Worm (Caenorhabditis elegans) whole organism, young adult: ENCODE results near the gene EEED8.13.
A peak's percentile ranks its signal among the peaks of the same experiment; 100 is the strongest.

Experiments
- C17E4.6 ChIP-seq: fragments of 200-800 bp; sonication (Bioruptor generic); IDR thresholded peaks from 2 replicates; pipeline ENCODE4 v1.3.6; 2022; ENCODE audit warnings: missing genetic modification reagents, missing genetic modification characterization, missing compliant biosample characterization
- D2030.7 ChIP-seq: fragments of 200-800 bp; sonication (Bioruptor generic); IDR thresholded peaks from 2 replicates; pipeline ENCODE4 v1.3.6; 2022; ENCODE audit warnings: missing genetic modification reagents, missing genetic modification characterization, missing compliant biosample characterization
- F22D6.2 ChIP-seq: sonication (generic microtip); optimal IDR thresholded peaks from 2 replicates; lab custom pipeline; 2016; ENCODE audit warnings: mild to moderate bottlenecking, missing genetic modification characterization, missing compliant biosample characterization
- F23B12.7 ChIP-seq: sonication (generic microtip); optimal IDR thresholded peaks from 2 replicates; lab custom pipeline; 2017; ENCODE audit warnings: missing genetic modification characterization, mild to moderate bottlenecking, missing compliant biosample characterization, antibody characterized with exemption, moderate library complexity; ENCODE audit not compliant: insufficient read depth
- F37B4.10 ChIP-seq: fragments of 200-800 bp; sonication (Bioruptor generic); IDR thresholded peaks from 2 replicates; pipeline ENCODE4 v1.3.6; 2022; ENCODE audit warnings: missing genetic modification characterization, missing compliant biosample characterization
- F55B11.4 ChIP-seq: sonication (generic microtip); optimal IDR thresholded peaks from 2 replicates; lab custom pipeline; 2016; ENCODE audit warnings: missing compliant biosample characterization, missing genetic modification characterization, borderline replicate concordance; ENCODE audit not compliant: insufficient read depth
- K12H6.12 ChIP-seq: fragments of 200-800 bp; sonication (Bioruptor generic); optimal IDR thresholded peaks from 2 replicates; lab custom pipeline; 2018; ENCODE audit warnings: mild to moderate bottlenecking, missing genetic modification characterization, missing compliant biosample characterization
- Y53G8AR.9 ChIP-seq: fragments of 200-800 bp; sonication (Bioruptor generic); conservative IDR thresholded peaks from 2 replicates; pipeline ENCODE4 v1.3.6; 2022; ENCODE audit warnings: missing genetic modification reagents, missing genetic modification characterization, missing compliant biosample characterization
- Y67H2A.10 ChIP-seq: fragments of 200-800 bp; sonication (Bioruptor generic); conservative IDR thresholded peaks from 2 replicates; pipeline ENCODE4 v1.3.6; 2022; ENCODE audit warnings: missing genetic modification reagents, missing genetic modification characterization, missing compliant biosample characterization
- Y79H2A.3 ChIP-seq: fragments of 200-800 bp; sonication (Bioruptor generic); conservative IDR thresholded peaks from 2 replicates; pipeline ENCODE4 v1.3.6; 2022; ENCODE audit warnings: missing genetic modification reagents, missing genetic modification characterization, missing compliant biosample characterization
- Y95B8A.8 ChIP-seq: fragments of 200-800 bp; sonication (Bioruptor generic); IDR thresholded peaks from 2 replicates; pipeline ENCODE4 v1.3.6; 2022; ENCODE audit warnings: missing genetic modification reagents, missing genetic modification characterization, missing compliant biosample characterization
- ama-1 ChIP-seq, 3 experiments: fragments of 150-350 bp in 1 of 3; sonication (generic microtip) in 2 of 3; optimal IDR thresholded peaks; 2 replicates each; lab custom pipeline; 2014 to 2018; ENCODE audit warnings: missing biosample characterization in 2 of 3, missing genetic modification characterization in 2 of 3, missing genetic modification reagents in 2 of 3
- atf-7 ChIP-seq: sonication (generic microtip); optimal IDR thresholded peaks from 2 replicates; lab custom pipeline; 2017; ENCODE audit warnings: mild to moderate bottlenecking, missing genetic modification characterization, missing compliant biosample characterization
- attf-5 ChIP-seq: fragments of 200-800 bp; sonication (Bioruptor generic); optimal IDR thresholded peaks from 2 replicates; lab custom pipeline; 2018; ENCODE audit warnings: mild to moderate bottlenecking, missing genetic modification characterization, missing compliant biosample characterization
- attf-6 ChIP-seq: fragments of 200-800 bp; sonication (Bioruptor generic); IDR thresholded peaks from 2 replicates; pipeline ENCODE4 v1.3.6; 2022; ENCODE audit warnings: missing genetic modification reagents, missing genetic modification characterization, missing compliant biosample characterization
- cebp-1 ChIP-seq, 2 experiments: fragments of 200-800 bp in 1 of 2; sonication (Bioruptor generic) in 1 of 2; sonication (generic microtip) in 1 of 2; IDR thresholded peaks in 1 of 2; optimal IDR thresholded peaks in 1 of 2; 2 replicates each; pipeline versions ENCODE4 v1.3.6 to Lab custom; 2017 to 2022; ENCODE audit warnings: missing compliant biosample characterization in 2 of 2, missing genetic modification characterization in 2 of 2, mild to moderate bottlenecking in 1 of 2, missing genetic modification reagents in 1 of 2, moderate library complexity in 1 of 2
- cebp-2 ChIP-seq: fragments of 200-800 bp; sonication (Bioruptor generic); IDR thresholded peaks from 2 replicates; pipeline ENCODE4 v1.3.6; 2022; ENCODE audit warnings: missing genetic modification characterization, missing compliant biosample characterization
- ceh-58 ChIP-seq: fragments of 200-800 bp; sonication (Bioruptor generic); IDR thresholded peaks from 2 replicates; pipeline ENCODE4 v1.3.6; 2022; ENCODE audit warnings: missing genetic modification characterization, missing compliant biosample characterization
- egl-18 ChIP-seq: fragments of 200-800 bp; sonication (Bioruptor generic); IDR thresholded peaks from 2 replicates; pipeline ENCODE4 v1.3.6; 2022; ENCODE audit warnings: missing genetic modification reagents, missing genetic modification characterization, missing compliant biosample characterization
- ekl-4 ChIP-seq: fragments of 200-800 bp; sonication (Bioruptor generic); IDR thresholded peaks from 2 replicates; pipeline ENCODE4 v1.3.6; 2022; ENCODE audit warnings: missing genetic modification reagents, missing genetic modification characterization, missing compliant biosample characterization
- ets-4 ChIP-seq: fragments of 200-800 bp; sonication (Bioruptor generic); optimal IDR thresholded peaks from 2 replicates; lab custom pipeline; 2018; ENCODE audit warnings: mild to moderate bottlenecking, missing genetic modification characterization, missing compliant biosample characterization
- hmg-1.2 ChIP-seq: fragments of 200-800 bp; sonication (Bioruptor generic); IDR thresholded peaks from 2 replicates; pipeline ENCODE4 v1.3.6; 2022; ENCODE audit warnings: missing genetic modification reagents, missing genetic modification characterization, missing compliant biosample characterization
- hmg-20 ChIP-seq: fragments of 200-800 bp; sonication (Bioruptor generic); IDR thresholded peaks from 2 replicates; pipeline ENCODE4 v1.3.6; 2022; ENCODE audit warnings: missing genetic modification reagents, missing genetic modification characterization, missing compliant biosample characterization
- let-526 ChIP-seq: fragments of 200-800 bp; sonication (Bioruptor generic); IDR thresholded peaks from 2 replicates; pipeline ENCODE4 v1.3.6; 2022; ENCODE audit warnings: missing genetic modification reagents, missing genetic modification characterization, missing compliant biosample characterization
- lin-40 ChIP-seq: sonication (generic microtip); optimal IDR thresholded peaks from 2 replicates; lab custom pipeline; 2016; ENCODE audit warnings: missing genetic modification characterization, mild to moderate bottlenecking, missing compliant biosample characterization, missing genotype, missing genetic modification reagents
- madf-10 ChIP-seq: sonication (generic microtip); optimal IDR thresholded peaks from 2 replicates; lab custom pipeline; 2016; ENCODE audit warnings: mild to moderate bottlenecking, missing genetic modification characterization, missing compliant biosample characterization
- madf-3 ChIP-seq: fragments of 200-800 bp; sonication (Bioruptor generic); IDR thresholded peaks from 2 replicates; pipeline ENCODE4 v1.3.6; 2022; ENCODE audit warnings: missing genetic modification reagents, missing genetic modification characterization, missing compliant biosample characterization
- madf-6 ChIP-seq: fragments of 200-800 bp; sonication (Bioruptor generic); IDR thresholded peaks from 2 replicates; pipeline ENCODE4 v1.3.6; 2022; ENCODE audit warnings: missing genetic modification reagents, missing genetic modification characterization, missing compliant biosample characterization
- madf-8 ChIP-seq: fragments of 200-800 bp; sonication (Bioruptor generic); conservative IDR thresholded peaks from 2 replicates; pipeline ENCODE4 v1.3.6; 2022; ENCODE audit warnings: missing genetic modification reagents, missing genetic modification characterization, missing compliant biosample characterization
- mes-4 ChIP-seq: sonication (generic microtip); optimal IDR thresholded peaks from 2 replicates; lab custom pipeline; 2016; ENCODE audit warnings: missing genotype, missing genetic modification characterization, missing compliant biosample characterization
- nhr-120 ChIP-seq: fragments of 200-800 bp; sonication (Bioruptor generic); IDR thresholded peaks from 2 replicates; pipeline ENCODE4 v1.3.6; 2022; ENCODE audit warnings: missing genetic modification characterization, missing compliant biosample characterization
- nhr-90 ChIP-seq: sonication (generic microtip); optimal IDR thresholded peaks from 2 replicates; lab custom pipeline; 2016; ENCODE audit warnings: missing genotype, mild to moderate bottlenecking, missing genetic modification characterization, missing compliant biosample characterization
- sea-2 ChIP-seq: fragments of 200-800 bp; sonication (Bioruptor generic); IDR thresholded peaks from 2 replicates; pipeline ENCODE4 v1.3.6; 2022; ENCODE audit warnings: missing genetic modification characterization, missing compliant biosample characterization
- snpc-3.4 ChIP-seq: sonication (generic microtip); optimal IDR thresholded peaks from 2 replicates; lab custom pipeline; 2017; ENCODE audit warnings: missing genetic modification characterization, mild to moderate bottlenecking, missing compliant biosample characterization, antibody characterized with exemption, moderate library complexity, missing genotype, missing genetic modification reagents
- sptf-2 ChIP-seq: fragments of 200-800 bp; sonication (Bioruptor generic); optimal IDR thresholded peaks from 2 replicates; lab custom pipeline; 2018; ENCODE audit warnings: mild to moderate bottlenecking, missing genetic modification characterization, missing compliant biosample characterization
- tbp1 ChIP-seq: fragments of 200-800 bp; sonication (Bioruptor generic); optimal IDR thresholded peaks from 2 replicates; lab custom pipeline; 2018; ENCODE audit warnings: mild to moderate bottlenecking, missing genetic modification characterization, missing compliant biosample characterization
- tbx-9 ChIP-seq: sonication (generic microtip); optimal IDR thresholded peaks from 2 replicates; lab custom pipeline; 2016; ENCODE audit warnings: borderline replicate concordance, missing genetic modification characterization, inconsistent platforms, missing compliant biosample characterization
- unc-130 ChIP-seq: sonication (generic microtip); optimal IDR thresholded peaks from 2 replicates; lab custom pipeline; 2016; ENCODE audit warnings: missing genetic modification reagents, missing genetic modification characterization, missing compliant biosample characterization
- zfh-2 ChIP-seq: fragments of 200-800 bp; sonication (Bioruptor generic); conservative IDR thresholded peaks from 2 replicates; pipeline ENCODE4 v1.3.6; 2022; ENCODE audit warnings: missing genetic modification reagents, missing genetic modification characterization, missing compliant biosample characterization
- ztf-28 ChIP-seq: fragments of 200-800 bp; sonication (Bioruptor generic); IDR thresholded peaks from 2 replicates; pipeline ENCODE4 v1.3.6; 2022; ENCODE audit warnings: missing genetic modification reagents, missing genetic modification characterization, missing compliant biosample characterization
- ztf-6 ChIP-seq: fragments of 200-800 bp; sonication (Bioruptor generic); IDR thresholded peaks from 2 replicates; pipeline ENCODE4 v1.3.6; 2022; ENCODE audit warnings: missing genetic modification reagents, missing genetic modification characterization, missing compliant biosample characterization

EEED8.13 gene

DNA sequence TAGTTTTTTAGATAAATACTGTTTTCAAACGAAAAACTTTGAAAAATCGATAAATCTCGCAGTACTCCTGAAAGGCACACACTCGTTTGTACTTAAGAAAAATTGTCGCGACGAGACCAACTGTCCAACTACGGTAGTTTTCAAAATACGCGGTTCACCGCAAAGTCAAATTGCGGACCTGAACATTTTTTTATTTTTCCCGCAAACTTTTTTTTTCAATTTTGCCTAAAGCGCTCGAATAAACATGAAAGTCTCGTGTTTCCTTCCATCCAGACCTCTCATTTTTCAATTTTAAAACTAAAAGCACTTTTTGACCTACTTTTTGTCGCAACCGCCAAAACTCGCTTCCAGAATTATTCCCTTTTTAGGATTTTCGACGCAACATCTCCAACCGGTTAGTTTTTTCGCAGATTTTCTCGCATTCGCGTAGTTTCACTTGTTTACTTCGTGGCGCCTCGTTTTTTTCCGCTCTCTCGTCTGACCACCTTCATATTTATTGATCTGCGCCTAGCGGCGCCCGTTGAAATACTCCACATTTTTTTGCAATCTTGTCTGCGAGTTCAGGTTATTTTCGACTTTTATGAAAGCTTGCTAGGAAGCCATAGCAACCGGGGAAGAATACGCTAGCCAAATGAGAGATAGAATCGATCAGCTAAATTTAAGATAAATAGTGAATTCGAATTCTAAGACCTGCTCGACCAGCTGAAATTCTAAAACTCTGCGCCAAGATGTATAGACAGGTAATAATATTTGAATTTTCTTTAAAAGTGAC lies 34.7 kb downstream of the EEED8.13 start, which contains the start of gene prdx-2 (continued):
- no peak for TF ChIP-seq ama-1 (optimal IDR thresholded peaks at IDR 0.05; lab: Kevin White, UChicago)
- no peak for TF ChIP-seq ama-1 (GFP tag; optimal IDR thresholded peaks at IDR 0.05; lab: Kevin White, UChicago)
- no peak for TF ChIP-seq nhr-120 (GFP tag; lab: Robert Waterston, UW)
- TF ChIP-seq snpc-3.4, result peak; percentile 35
- TF ChIP-seq madf-8 (GFP tag; lab: Robert Waterston, UW), result peak; percentile 89
- TF ChIP-seq madf-6 (GFP tag; lab: Robert Waterston, UW), result peak; percentile 96
- TF ChIP-seq unc-130 (GFP tag; lab: Kevin White, UChicago), result peak; percentile 37
- no peak for TF ChIP-seq F23B12.7 (tag; lab: Kevin White, UChicago)
- no peak for TF ChIP-seq Y53G8AR.9 (GFP tag; lab: Robert Waterston, UW)
- TF ChIP-seq Y79H2A.3, result no peak
- TF ChIP-seq hmg-20 (GFP tag; lab: Robert Waterston, UW), result no peak
- TF ChIP-seq, all 124 proteins: peak for 34

DNA sequence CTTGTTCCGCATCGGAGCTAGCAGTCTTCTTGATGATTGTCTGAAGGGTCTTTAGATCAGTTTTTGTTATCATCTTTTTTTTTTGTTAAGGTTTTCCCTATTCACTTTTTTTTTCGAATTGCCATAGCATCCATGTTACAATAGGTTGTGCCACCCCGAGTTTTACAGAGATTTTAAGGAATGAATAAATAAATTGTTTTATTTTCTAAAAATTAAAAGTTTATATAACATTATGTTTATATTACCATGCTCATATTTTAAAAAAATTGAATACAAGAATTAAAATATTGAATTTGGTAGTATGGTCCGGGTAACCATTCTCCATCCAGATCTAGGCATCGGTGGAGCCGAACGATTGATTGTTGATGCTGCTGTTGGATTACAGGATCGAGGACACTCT lies 37.4 kb downstream of the EEED8.13 start, which contains the start of gene algn-2:
Gene algn-2, plus strand, starts transcription at position 301 of the 400 bp plus-strand sequence.
- TF ChIP-seq F37B4.10 (GFP tag; lab: Robert Waterston, UW) (no peak), D2030.7 (GFP tag; lab: Robert Waterston, UW) (no peak), Y95B8A.8 (GFP tag; lab: Robert Waterston, UW) (no peak), zfh-2 (no peak), ztf-6 (no peak), mes-4 (no peak), Y67H2A.10 (GFP tag; lab: Robert Waterston, UW) (no peak), ceh-58 (no peak), ets-4 (GFP tag; lab: Kevin White, UChicago) (no peak), hmg-1.2 (GFP tag; lab: Robert Waterston, UW) (no peak), unc-130 (GFP tag; lab: Kevin White, UChicago) (no peak), hmg-20 (GFP tag; lab: Robert Waterston, UW) (no peak), F55B11.4 (tag; lab: Kevin White, UChicago) (no peak), tbx-9 (tag; lab: Kevin White, UChicago) (no peak), ztf-28 (GFP tag; lab: Robert Waterston, UW) (no peak)

ce11 chrII:5373275-5374047 lies 38.9 kb downstream of the EEED8.13 start, which contains the start of the genes agt-2 and F09E5.3:
agt-2 (minus strand) TSS chrII:5373827.
F09E5.3 (plus strand) TSS chrII:5373997.
- peak; percentile 75 for TF ChIP-seq K12H6.12 (tag; lab: Kevin White, UChicago)
- TF ChIP-seq cebp-2 (GFP tag; lab: Robert Waterston, UW), result no peak
- no peak for TF ChIP-seq cebp-1 (GFP tag; IDR thresholded peaks at IDR 0.05; lab: Robert Waterston, UW)
- TF ChIP-seq cebp-1 (tag; optimal IDR thresholded peaks at IDR 0.05; lab: Kevin White, UChicago), result peak; percentile 84
- TF ChIP-seq hmg-1.2 (GFP tag; lab: Robert Waterston, UW), result peak; percentile 78
- no peak for TF ChIP-seq egl-18 (GFP tag; lab: Robert Waterston, UW)
- TF ChIP-seq atf-7 (tag; lab: Kevin White, UChicago), result peak; percentile 35
- no peak for TF ChIP-seq Y79H2A.3
- no peak for TF ChIP-seq nhr-90 (tag; lab: Kevin White, UChicago)
- TF ChIP-seq let-526 (GFP tag; lab: Robert Waterston, UW), result no peak
- no peak for TF ChIP-seq F37B4.10 (GFP tag; lab: Robert Waterston, UW)
- peak; percentile 58; the same call in 1 of the 2 replicates for TF ChIP-seq C17E4.6 (GFP tag; lab: Robert Waterston, UW)
- TF ChIP-seq lin-40 (tag; lab: Kevin White, UChicago), result peak; percentile 92
- no peak for TF ChIP-seq Y95B8A.8 (GFP tag; lab: Robert Waterston, UW)
- peak; percentile 92 for TF ChIP-seq attf-5
- TF ChIP-seq sea-2, result no peak
- peak; percentile 49 for TF ChIP-seq madf-10
- peak; percentile 5 for TF ChIP-seq F22D6.2 (tag; lab: Kevin White, UChicago)
- TF ChIP-seq D2030.7 (GFP tag; lab: Robert Waterston, UW), result 0 out of 2 replicates have a peak, but pooled peaks have one; percentile 55
- no peak for TF ChIP-seq sptf-2 (GFP tag; lab: Kevin White, UChicago)
- no peak for TF ChIP-seq ztf-6
- TF ChIP-seq attf-6 (GFP tag; lab: Robert Waterston, UW), result no peak
- peak; percentile 86 for TF ChIP-seq madf-3 (GFP tag; lab: Robert Waterston, UW)
- peak; percentile 61 for TF ChIP-seq tbp1
- peak; percentile 91 for TF ChIP-seq ekl-4
